Worm (Caenorhabditis elegans) whole organism, L3 larva: Measurements from ENCODE around the gene srz-5.

ENCODE experiments used
- lsy-12 ChIP-seq: sonication (generic microtip); optimal IDR thresholded peaks from 2 replicates; lab custom pipeline; 2016; ENCODE audit warnings: mild to moderate bottlenecking, missing genetic modification characterization, missing compliant biosample characterization
- zag-1 ChIP-seq: fragments of 150-350 bp; optimal IDR thresholded peaks from 2 replicates; lab custom pipeline; 2014; ENCODE audit warnings: missing biosample characterization, missing genetic modification characterization

- TF ChIP-seq zag-1, result no peak
- TF ChIP-seq lsy-12 (tag; lab: Kevin White, UChicago), result no peak
Observed at ce11 chrII:3472817-3473216, 41.7 kb downstream of the srz-5 start, which contains the start of gene Y49F6B.6.
